Worm (Caenorhabditis elegans): ENCODE measurements around the gene pkc-3.

pkc-3 gene

ce11 chrII:5379614-5380077 is at the start of gene pkc-3:
Gene pkc-3 (plus strand): TSS chrII:5380027.
- no peak for TF ChIP-seq unc-62 (GFP tag; optimal IDR thresholded peaks at IDR 0.05)

ce11 chrII:5330206-5330686 is 49.6 kb upstream of the pkc-3 start:
- no peak for TF ChIP-seq unc-62 (GFP tag; optimal IDR thresholded peaks at IDR 0.05)

ce11 chrII:5331677-5332303 is 48.0 kb upstream of the pkc-3 start:
- no peak for TF ChIP-seq unc-62 (GFP tag; optimal IDR thresholded peaks at IDR 0.05)

- TF ChIP-seq unc-62 (GFP tag; optimal IDR thresholded peaks at IDR 0.05) = no peak
Observed at ce11 chrII:5332345-5333124, 47.3 kb upstream of the pkc-3 start.

- no peak for TF ChIP-seq unc-62 (GFP tag; optimal IDR thresholded peaks at IDR 0.05)
Observed at ce11 chrII:5333729-5334255, 46.0 kb upstream of the pkc-3 start.

ce11 chrII:5334628-5335027 is 45.2 kb upstream of the pkc-3 start:
- TF ChIP-seq unc-62 (GFP tag; optimal IDR thresholded peaks at IDR 0.05) = no peak

- TF ChIP-seq unc-62 (GFP tag; optimal IDR thresholded peaks at IDR 0.05) = no peak
Observed at ce11 chrII:5335370-5336034, 44.3 kb upstream of the pkc-3 start.

- no peak for TF ChIP-seq unc-62 (GFP tag; optimal IDR thresholded peaks at IDR 0.05)
Observed at ce11 chrII:5336035-5336376, 43.8 kb upstream of the pkc-3 start.

- no peak for TF ChIP-seq unc-62 (GFP tag; optimal IDR thresholded peaks at IDR 0.05)
Observed at ce11 chrII:5336660-5337494, 43.0 kb upstream of the pkc-3 start.

ce11 chrII:5337495-5337840 is 42.4 kb upstream of the pkc-3 start:
- no peak for TF ChIP-seq unc-62 (GFP tag; optimal IDR thresholded peaks at IDR 0.05)

- TF ChIP-seq unc-62 (GFP tag; optimal IDR thresholded peaks at IDR 0.05) = no peak
Observed at ce11 chrII:5338301-5338700, 41.5 kb upstream of the pkc-3 start.

- TF ChIP-seq unc-62 (GFP tag; optimal IDR thresholded peaks at IDR 0.05) = no peak
Observed at ce11 chrII:5339547-5339946, 40.3 kb upstream of the pkc-3 start.

- TF ChIP-seq unc-62 (GFP tag; optimal IDR thresholded peaks at IDR 0.05) = no peak
Observed at ce11 chrII:5340672-5341568, 38.9 kb upstream of the pkc-3 start.

ce11 chrII:5341573-5341972 is 38.3 kb upstream of the pkc-3 start:
- no peak for TF ChIP-seq unc-62 (GFP tag; optimal IDR thresholded peaks at IDR 0.05)

ce11 chrII:5342412-5342811 is 37.4 kb upstream of the pkc-3 start:
- no peak for TF ChIP-seq unc-62 (GFP tag; optimal IDR thresholded peaks at IDR 0.05)
